Worm (Caenorhabditis elegans) whole organism, L4/young adult: ENCODE measurements around the gene Y54G2A.28.

ENCODE experiments used
- W03F9.2 ChIP-seq: fragments of 150-350 bp; optimal IDR thresholded peaks from 2 replicates; lab custom pipeline; 2014; ENCODE audit warnings: missing biosample characterization, missing genetic modification characterization
- dao-5 ChIP-seq: sonication (generic microtip); optimal IDR thresholded peaks from 2 replicates; lab custom pipeline; 2016; ENCODE audit warnings: missing genotype, missing genetic modification characterization, moderate library complexity, missing compliant biosample characterization
- him-1 ChIP-seq: sonication (generic microtip); optimal IDR thresholded peaks from 2 replicates; lab custom pipeline; 2016; ENCODE audit warnings: missing genotype, missing genetic modification reagents, missing genetic modification characterization, missing compliant biosample characterization

ce11 chrIV:2969399-2969990 lies 42.7 kb downstream of the Y54G2A.28 start, which contains the start of gene Y54G2A.57:
- no peak for TF ChIP-seq him-1 (tag; lab: Kevin White, UChicago)
- no peak for TF ChIP-seq W03F9.2 (tag; lab: Kevin White, UChicago)
- no peak for TF ChIP-seq dao-5 (tag; lab: Kevin White, UChicago)
